Fruit fly (Drosophila melanogaster) whole organism, embryonic: Measurements from ENCODE around the gene ft.

Experiments
- Atf6 ChIP-seq: fragments of 200-800 bp; sonication (Bioruptor generic); IDR thresholded peaks from 2 replicates; pipeline ENCODE4 v1.3.6; 2022; ENCODE audit warnings: missing biosample characterization, missing genetic modification characterization
- Blimp-1 ChIP-seq: fragments of 200-800 bp; sonication (Bioruptor generic); optimal IDR thresholded peaks from 3 replicates; lab custom pipeline; 2018; ENCODE audit warnings: missing biosample characterization, missing genetic modification characterization, mild to moderate bottlenecking, moderate library complexity, missing genetic modification reagents
- CG10462 ChIP-seq: fragments of 200-800 bp; sonication (Bioruptor generic); optimal IDR thresholded peaks from 2 replicates; lab custom pipeline; 2016; ENCODE audit warnings: missing biosample characterization, missing genetic modification characterization
- CG10543 ChIP-seq: fragments of 200-800 bp; sonication (Bioruptor generic); optimal IDR thresholded peaks from 3 replicates; lab custom pipeline; 2017; ENCODE audit warnings: missing biosample characterization, mild to moderate bottlenecking, missing genetic modification characterization, moderate library complexity
- CG11247 ChIP-seq: fragments of 200-800 bp; sonication (Bioruptor generic); IDR thresholded peaks from 2 replicates; pipeline ENCODE4 v1.3.6; 2022; ENCODE audit warnings: missing biosample characterization, missing genetic modification characterization
- CG12744 ChIP-seq: fragments of 200-800 bp; sonication (Bioruptor generic); optimal IDR thresholded peaks from 2 replicates; lab custom pipeline; 2016; ENCODE audit warnings: missing biosample characterization, missing genetic modification characterization
- CG13424 ChIP-seq: fragments of 200-800 bp; sonication (Bioruptor generic); optimal IDR thresholded peaks from 2 replicates; lab custom pipeline; 2019; ENCODE audit warnings: missing biosample characterization, mild to moderate bottlenecking, missing genetic modification characterization, moderate library complexity
- CG13775 ChIP-seq: fragments of 200-800 bp; sonication (Bioruptor generic); optimal IDR thresholded peaks from 3 replicates; lab custom pipeline; 2017; ENCODE audit warnings: missing biosample characterization, mild to moderate bottlenecking, missing genetic modification characterization
- CG16863 ChIP-seq: fragments of 200-800 bp; sonication (Bioruptor generic); optimal IDR thresholded peaks from 3 replicates; lab custom pipeline; 2016; ENCODE audit warnings: missing biosample characterization, missing genetic modification characterization
- CG1832 ChIP-seq: fragments of 200-800 bp; sonication (Bioruptor generic); optimal IDR thresholded peaks from 2 replicates; lab custom pipeline; 2017; ENCODE audit warnings: missing biosample characterization, mild to moderate bottlenecking, missing genetic modification characterization, inconsistent platforms
- CG2889 ChIP-seq: fragments of 200-800 bp; sonication (Bioruptor generic); IDR thresholded peaks from 3 replicates; pipeline ENCODE4 v1.3.6; 2022; ENCODE audit warnings: missing biosample characterization, missing genetic modification characterization
- CG32532 ChIP-seq: fragments of 200-800 bp; sonication (Bioruptor generic); IDR thresholded peaks from 2 replicates; pipeline ENCODE4 v1.3.6; 2022; ENCODE audit warnings: missing biosample characterization, missing genetic modification characterization
- CG32767 ChIP-seq: fragments of 200-800 bp; sonication (Bioruptor generic); IDR thresholded peaks from 2 replicates; pipeline ENCODE4 v1.3.6; 2022; ENCODE audit warnings: missing biosample characterization, missing genetic modification characterization
- CG3281 ChIP-seq: fragments of 200-800 bp; sonication (Bioruptor generic); optimal IDR thresholded peaks from 3 replicates; lab custom pipeline; 2017; ENCODE audit warnings: missing biosample characterization, mild to moderate bottlenecking, missing genetic modification characterization
- CG34376 ChIP-seq: fragments of 200-800 bp; sonication (Bioruptor generic); optimal IDR thresholded peaks from 2 replicates; lab custom pipeline; 2018; ENCODE audit warnings: missing biosample characterization, mild to moderate bottlenecking, missing genetic modification characterization
- CG3726 ChIP-seq: fragments of 200-800 bp; sonication (Bioruptor generic); IDR thresholded peaks from 3 replicates; pipeline ENCODE4, ENCODE4 v1.3.6; 2022; ENCODE audit warnings: missing biosample characterization, missing genetic modification characterization
- CG4820 ChIP-seq: fragments of 200-800 bp; sonication (Bioruptor generic); optimal IDR thresholded peaks from 3 replicates; lab custom pipeline; 2016; ENCODE audit warnings: missing biosample characterization, missing genetic modification characterization
- CG6175 ChIP-seq: fragments of 200-800 bp; sonication (Bioruptor generic); IDR thresholded peaks from 3 replicates; pipeline ENCODE4 v1.3.6; 2022; ENCODE audit warnings: missing biosample characterization, missing genetic modification characterization
- CG6254 ChIP-seq: fragments of 200-800 bp; sonication (Bioruptor generic); optimal IDR thresholded peaks from 3 replicates; lab custom pipeline; 2017; ENCODE audit warnings: mild to moderate bottlenecking, missing biosample characterization, missing genetic modification reagents, missing genetic modification characterization
- CG7556 ChIP-seq: fragments of 200-800 bp; sonication (Bioruptor generic); optimal IDR thresholded peaks from 2 replicates; lab custom pipeline; 2017; ENCODE audit warnings: missing biosample characterization, mild to moderate bottlenecking, missing genetic modification characterization
- CG7786 ChIP-seq: fragments of 200-800 bp; sonication (Bioruptor generic); optimal IDR thresholded peaks from 2 replicates; lab custom pipeline; 2016; ENCODE audit warnings: missing biosample characterization, missing genetic modification characterization
- CkIIα-i1 ChIP-seq: fragments of 200-800 bp; sonication (Bioruptor generic); IDR thresholded peaks from 2 replicates; pipeline ENCODE4 v1.3.6; 2022; ENCODE audit warnings: missing biosample characterization, missing genetic modification characterization
- D19A ChIP-seq: fragments of 200-800 bp; optimal IDR thresholded peaks from 3 replicates; lab custom pipeline; 2019; ENCODE audit warnings: missing biosample characterization, mild to moderate bottlenecking, missing genetic modification characterization, moderate library complexity
- Dref ChIP-seq: fragments of 200-800 bp; sonication (Bioruptor generic); IDR thresholded peaks from 2 replicates; pipeline ENCODE4 v1.3.6; 2022; ENCODE audit warnings: missing biosample characterization, missing genetic modification characterization
- HmgD ChIP-seq: fragments of 200-800 bp; sonication (Bioruptor generic); optimal IDR thresholded peaks from 3 replicates; lab custom pipeline; 2016; ENCODE audit warnings: missing biosample characterization, missing genetic modification characterization
- MBD-R2 ChIP-seq: fragments of 200-800 bp; sonication (Bioruptor generic); IDR thresholded peaks from 2 replicates; pipeline ENCODE4 v1.3.6; 2022; ENCODE audit warnings: missing biosample characterization, missing genetic modification characterization
- Mad ChIP-seq: fragments of 200-800 bp; sonication (Bioruptor generic); optimal IDR thresholded peaks from 2 replicates; lab custom pipeline; 2016; ENCODE audit warnings: missing biosample characterization, missing genetic modification characterization
- Meics ChIP-seq: fragments of 200-800 bp; sonication (Bioruptor generic); optimal IDR thresholded peaks from 2 replicates; lab custom pipeline; 2017; ENCODE audit warnings: missing biosample characterization, mild to moderate bottlenecking, missing genetic modification characterization
- NFAT ChIP-seq: fragments of 200-800 bp; sonication (Bioruptor generic); IDR thresholded peaks from 2 replicates; pipeline ENCODE4 v1.3.6; 2022; ENCODE audit warnings: missing biosample characterization, missing genetic modification characterization
- Nf-YB ChIP-seq: fragments of 200-800 bp; sonication (Bioruptor generic); optimal IDR thresholded peaks from 3 replicates; lab custom pipeline; 2019; ENCODE audit warnings: missing biosample characterization, mild to moderate bottlenecking, missing genetic modification characterization, moderate library complexity
- Six4 ChIP-seq: fragments of 200-800 bp; sonication (Bioruptor generic); optimal IDR thresholded peaks from 2 replicates; lab custom pipeline; 2016; ENCODE audit warnings: missing biosample characterization, missing genetic modification characterization
- Xrp1 ChIP-seq: fragments of 200-800 bp; sonication (Bioruptor generic); IDR thresholded peaks from 2 replicates; pipeline ENCODE4 v1.3.6; 2022; ENCODE audit warnings: missing biosample characterization, missing genetic modification characterization
- chif ChIP-seq, 2 experiments: fragments of 200-800 bp; sonication (Bioruptor generic); optimal IDR thresholded peaks; 3 replicates each; lab custom pipeline; 2016; ENCODE audit warnings: missing biosample characterization in 2 of 2, missing genetic modification characterization in 2 of 2
- da ChIP-seq: fragments of 200-800 bp; sonication (Bioruptor generic); optimal IDR thresholded peaks from 2 replicates; lab custom pipeline; 2016; ENCODE audit warnings: missing biosample characterization, missing genetic modification characterization
- danr ChIP-seq: fragments of 200-800 bp; sonication (Bioruptor generic); IDR thresholded peaks from 2 replicates; pipeline ENCODE4 v1.3.6; 2022; ENCODE audit warnings: missing biosample characterization, missing genetic modification characterization
- disco-r ChIP-seq: fragments of 200-800 bp; sonication (Bioruptor generic); optimal IDR thresholded peaks from 2 replicates; lab custom pipeline; 2016; ENCODE audit warnings: missing biosample characterization, missing genetic modification characterization
- dysf ChIP-seq: fragments of 200-800 bp; sonication (Bioruptor generic); IDR thresholded peaks from 3 replicates; pipeline ENCODE4 v1.3.6; 2022; ENCODE audit warnings: missing biosample characterization, missing genetic modification characterization
- ewg ChIP-seq: fragments of 200-800 bp; sonication (Bioruptor generic); optimal IDR thresholded peaks from 3 replicates; lab custom pipeline; 2017; ENCODE audit warnings: mild to moderate bottlenecking, missing biosample characterization, missing genetic modification reagents, missing genetic modification characterization
- fd64A ChIP-seq: fragments of 200-800 bp; sonication (Bioruptor generic); optimal IDR thresholded peaks from 3 replicates; lab custom pipeline; 2018; ENCODE audit warnings: missing biosample characterization, mild to moderate bottlenecking, missing genetic modification characterization
- fd96Cb ChIP-seq: fragments of 200-800 bp; sonication (Bioruptor generic); optimal IDR thresholded peaks from 2 replicates; lab custom pipeline; 2018; ENCODE audit warnings: missing biosample characterization, mild to moderate bottlenecking, missing genetic modification characterization, moderate library complexity
- fru ChIP-seq: fragments of >200 bp; optimal IDR thresholded peaks from 2 replicates; lab custom pipeline; 2017
- grn ChIP-seq: fragments of 200-800 bp; sonication (Bioruptor generic); optimal IDR thresholded peaks from 3 replicates; lab custom pipeline; 2017; ENCODE audit warnings: missing biosample characterization, missing genetic modification characterization
- gsb ChIP-seq: fragments of 200-800 bp; sonication (Bioruptor generic); IDR thresholded peaks from 2 replicates; pipeline ENCODE4 v1.3.6; 2022; ENCODE audit warnings: missing biosample characterization, missing genetic modification characterization
- ken ChIP-seq: fragments of 200-800 bp; sonication (Bioruptor generic); IDR thresholded peaks from 3 replicates; pipeline ENCODE4 v1.3.6; 2022; ENCODE audit warnings: missing biosample characterization, missing genetic modification characterization
- nmo ChIP-seq: fragments of 200-800 bp; sonication (Bioruptor generic); optimal IDR thresholded peaks from 2 replicates; lab custom pipeline; 2018; ENCODE audit warnings: missing biosample characterization, mild to moderate bottlenecking, missing genetic modification characterization, moderate library complexity
- p53 ChIP-seq: fragments of 200-800 bp; sonication (Bioruptor generic); optimal IDR thresholded peaks from 2 replicates; lab custom pipeline; 2016; ENCODE audit warnings: missing biosample characterization, missing genetic modification characterization
- pan ChIP-seq, 4 experiments: fragments of >200 bp in 3 of 4; fragments of 200-800 bp in 1 of 4; sonication (Bioruptor generic) in 1 of 4; optimal IDR thresholded peaks in 3 of 4; IDR thresholded peaks in 1 of 4; 2 replicates each; pipeline versions ENCODE4 v1.3.6 to Lab custom; 2017 to 2022; ENCODE audit warnings: missing biosample characterization in 2 of 4, missing genetic modification characterization in 2 of 4, mixed read lengths in 1 of 4
- pfk ChIP-seq: fragments of 200-800 bp; sonication (Bioruptor generic); optimal IDR thresholded peaks from 2 replicates; lab custom pipeline; 2018; ENCODE audit warnings: missing biosample characterization, mild to moderate bottlenecking, missing genetic modification characterization, moderate library complexity
- sqz ChIP-seq: fragments of 200-800 bp; sonication (Bioruptor generic); optimal IDR thresholded peaks from 3 replicates; lab custom pipeline; 2018; ENCODE audit warnings: missing biosample characterization, mild to moderate bottlenecking, missing genetic modification characterization
- stwl ChIP-seq: fragments of 200-800 bp; sonication (Bioruptor generic); optimal IDR thresholded peaks from 3 replicates; lab custom pipeline; 2018; ENCODE audit warnings: missing biosample characterization, mild to moderate bottlenecking, missing genetic modification characterization, moderate library complexity
- zen ChIP-seq: fragments of 200-800 bp; sonication (Bioruptor generic); optimal IDR thresholded peaks from 3 replicates; lab custom pipeline; 2018; ENCODE audit warnings: missing biosample characterization, mild to moderate bottlenecking, missing genetic modification characterization, moderate library complexity
- zfh2 ChIP-seq: fragments of 200-800 bp; sonication (Bioruptor generic); optimal IDR thresholded peaks from 2 replicates; lab custom pipeline; 2016; ENCODE audit warnings: missing biosample characterization, missing genetic modification characterization

The ft gene

dm6 chr2L:4218820-4219219 lies 2.8 kb downstream of the ft start (continued):
- TF ChIP-seq grn (no peak), NFAT (peak; percentile 26; the same call in 1 of the 2 replicates), sqz (GFP tag; lab: Kevin White, UChicago) (no peak), Nf-YB (GFP tag; lab: Kevin White, UChicago) (no peak), Meics (GFP tag; lab: Kevin White, UChicago) (no peak), ken (GFP tag; lab: Robert Waterston, UW) (no peak), zen (tag; lab: Kevin White, UChicago) (no peak), fd96Cb (tag; lab: Kevin White, UChicago) (peak; percentile 12), HmgD (no peak), pfk (GFP tag; lab: Kevin White, UChicago) (no peak), dysf (peak; percentile 37; the same call in 1 of the 3 replicates), danr (GFP tag; lab: Robert Waterston, UW) (no peak), zfh2 (peak; percentile 10), CG13775 (GFP tag; lab: Kevin White, UChicago) (peak; percentile 18), Dref (GFP tag; lab: Robert Waterston, UW) (no peak), ewg (GFP tag; lab: Kevin White, UChicago) (no peak), CG11247 (GFP tag; lab: Robert Waterston, UW) (peak; percentile 34; the same call in 1 of the 2 replicates), Six4 (GFP tag; lab: Kevin White, UChicago) (no peak), CG12744 (GFP tag; lab: Kevin White, UChicago) (no peak), CG16863 (GFP tag; lab: Kevin White, UChicago) (no peak), Mad (GFP tag; lab: Kevin White, UChicago) (no peak), Atf6 (0 out of 2 replicates have a peak, but pooled peaks have one; percentile 18), fru (lab: Kevin White, UChicago) (no peak), CG6254 (GFP tag; lab: Kevin White, UChicago) (no peak), CG1832 (GFP tag; lab: Kevin White, UChicago) (no peak), Blimp-1 (GFP tag; lab: Kevin White, UChicago) (peak; percentile 31), CG7556 (GFP tag; lab: Kevin White, UChicago) (peak; percentile 3), CG3726 (GFP tag; lab: Robert Waterston, UW) (no peak), p53 (no peak), da (GFP tag; lab: Kevin White, UChicago) (no peak), CG7786 (no peak), CkIIα-i1 (no peak), CG10462 (GFP tag; lab: Kevin White, UChicago) (no peak), CG4820 (no peak), MBD-R2 (GFP tag; lab: Robert Waterston, UW) (no peak), Xrp1 (GFP tag; lab: Robert Waterston, UW) (peak; percentile 17; the same call in 1 of the 2 replicates), chif (GFP tag; optimal IDR thresholded peaks at IDR 0.05; lab: Kevin White, UChicago) (peak in 1 of 2 experiments; percentile 22), CG13424 (tag; lab: Kevin White, UChicago) (no peak), CG32767 (GFP tag; lab: Robert Waterston, UW) (no peak), CG3281 (GFP tag; lab: Kevin White, UChicago) (no peak), CG34376 (no peak), stwl (no peak), CG6175 (GFP tag; lab: Robert Waterston, UW) (no peak), CG10543 (no peak), pan (optimal IDR thresholded peaks at IDR 0.05; lab: Kevin White, UChicago) (no peak), pan (GFP tag; optimal IDR thresholded peaks at IDR 0.05 in 1 of 2, IDR thresholded peaks at IDR 0.05 in 1 of 2) (no peak), fd64A (GFP tag; lab: Kevin White, UChicago) (no peak), disco-r (GFP tag; lab: Kevin White, UChicago) (no peak), D19A (tag; lab: Kevin White, UChicago) (no peak), CG32532 (peak; percentile 26; the same call in 1 of the 2 replicates), nmo (GFP tag; lab: Kevin White, UChicago) (peak; percentile 22), gsb (no peak), CG2889 (GFP tag; lab: Robert Waterston, UW) (no peak)
